Worm (Caenorhabditis elegans) whole organism, midembryonic: ENCODE results near the gene swt-4.

ENCODE experiments used
- T22C8.4 ChIP-seq: fragments of 200-800 bp; sonication (Bioruptor generic); IDR thresholded peaks from 2 replicates; pipeline ENCODE4 v1.3.6; 2022; ENCODE audit warnings: missing genetic modification characterization, missing compliant biosample characterization
- ztf-29 ChIP-seq: fragments of 200-800 bp; sonication (Bioruptor generic); IDR thresholded peaks from 2 replicates; pipeline ENCODE4 v1.3.6; 2022; ENCODE audit warnings: missing genetic modification reagents, missing genetic modification characterization, missing compliant biosample characterization

- no peak for TF ChIP-seq T22C8.4
- TF ChIP-seq ztf-29 (GFP tag; lab: Robert Waterston, UW), result no peak
Measured at ce11 chrIII:10592729-10593128, 36.2 kb downstream of the swt-4 start, which contains the start of gene Y45F3A.8.
